Fruit fly (Drosophila melanogaster) whole organism, embryonic: ENCODE results near the gene mRpS31.

ENCODE experiments used
- Antp ChIP-seq: fragments of 200-800 bp; sonication (Bioruptor generic); optimal IDR thresholded peaks from 3 replicates; lab custom pipeline; 2016; ENCODE audit warnings: missing biosample characterization, missing genetic modification characterization
- Asciz ChIP-seq: fragments of 200-800 bp; sonication (Bioruptor generic); optimal IDR thresholded peaks from 2 replicates; lab custom pipeline; 2017; ENCODE audit warnings: missing biosample characterization, mild to moderate bottlenecking, missing genetic modification characterization, missing genetic modification reagents
- Blimp-1 ChIP-seq: fragments of 200-800 bp; sonication (Bioruptor generic); optimal IDR thresholded peaks from 3 replicates; lab custom pipeline; 2018; ENCODE audit warnings: missing biosample characterization, missing genetic modification characterization, mild to moderate bottlenecking, moderate library complexity, missing genetic modification reagents
- CG1024 ChIP-seq: fragments of 200-800 bp; sonication (Bioruptor generic); IDR thresholded peaks from 2 replicates; pipeline ENCODE4 v1.3.6; 2022; ENCODE audit warnings: missing biosample characterization, missing genetic modification characterization
- CG10654 ChIP-seq: fragments of 200-800 bp; sonication (Bioruptor generic); optimal IDR thresholded peaks from 2 replicates; lab custom pipeline; 2016; ENCODE audit warnings: missing biosample characterization, missing genetic modification characterization
- CG11504 ChIP-seq: fragments of 200-800 bp; sonication (Bioruptor generic); optimal IDR thresholded peaks from 3 replicates; lab custom pipeline; 2019; ENCODE audit warnings: missing biosample characterization, mild to moderate bottlenecking, missing genetic modification characterization, moderate library complexity
- CG12744 ChIP-seq: fragments of 200-800 bp; sonication (Bioruptor generic); optimal IDR thresholded peaks from 2 replicates; lab custom pipeline; 2016; ENCODE audit warnings: missing biosample characterization, missing genetic modification characterization
- CG16815 ChIP-seq: fragments of 200-800 bp; sonication (Bioruptor generic); optimal IDR thresholded peaks from 3 replicates; lab custom pipeline; 2017; ENCODE audit warnings: missing biosample characterization, mild to moderate bottlenecking, missing genetic modification characterization
- CG17829 ChIP-seq: fragments of 200-800 bp; optimal IDR thresholded peaks from 2 replicates; lab custom pipeline; 2019; ENCODE audit warnings: missing biosample characterization, mild to moderate bottlenecking, missing genetic modification characterization, moderate library complexity
- CG18599 ChIP-seq: fragments of 200-800 bp; sonication (Bioruptor generic); optimal IDR thresholded peaks from 3 replicates; lab custom pipeline; 2017; ENCODE audit warnings: missing biosample characterization, missing genetic modification characterization, mild to moderate bottlenecking, moderate library complexity, missing genetic modification reagents
- CG2120 ChIP-seq: fragments of 200-800 bp; sonication (Bioruptor generic); optimal IDR thresholded peaks from 3 replicates; lab custom pipeline; 2016; ENCODE audit warnings: missing biosample characterization, missing genetic modification characterization
- CG2202 ChIP-seq: fragments of 200-800 bp; sonication (Bioruptor generic); optimal IDR thresholded peaks from 2 replicates; lab custom pipeline; 2018; ENCODE audit warnings: missing biosample characterization, mild to moderate bottlenecking, missing genetic modification characterization
- CG4707 ChIP-seq: fragments of 200-800 bp; sonication (Bioruptor generic); optimal IDR thresholded peaks from 2 replicates; lab custom pipeline; 2018; ENCODE audit warnings: missing biosample characterization, mild to moderate bottlenecking, missing genetic modification characterization, moderate library complexity
- CG4854 ChIP-seq: fragments of 200-800 bp; sonication (Bioruptor generic); optimal IDR thresholded peaks from 2 replicates; lab custom pipeline; 2016; ENCODE audit warnings: missing biosample characterization, missing genetic modification characterization, inconsistent platforms
- CG7786 ChIP-seq: fragments of 200-800 bp; sonication (Bioruptor generic); optimal IDR thresholded peaks from 2 replicates; lab custom pipeline; 2016; ENCODE audit warnings: missing biosample characterization, missing genetic modification characterization
- CG9932 ChIP-seq: fragments of 200-800 bp; sonication (Bioruptor generic); IDR thresholded peaks from 2 replicates; pipeline ENCODE4 v1.3.6; 2022; ENCODE audit warnings: missing biosample characterization, missing genetic modification characterization
- Chrac-16 ChIP-seq: fragments of 200-800 bp; sonication (Bioruptor generic); optimal IDR thresholded peaks from 3 replicates; lab custom pipeline; 2016; ENCODE audit warnings: missing biosample characterization, missing genetic modification characterization
- Dfd ChIP-seq, 2 experiments: fragments of >200 bp; optimal IDR thresholded peaks; 2 replicates each; lab custom pipeline; 2017; ENCODE audit warnings: missing biosample characterization in 2 of 2, missing genetic modification characterization in 2 of 2
- Dip3 ChIP-seq: fragments of 200-800 bp; sonication (Bioruptor generic); optimal IDR thresholded peaks from 3 replicates; lab custom pipeline; 2016; ENCODE audit warnings: missing biosample characterization, missing genetic modification characterization
- Dref ChIP-seq: fragments of 200-800 bp; sonication (Bioruptor generic); IDR thresholded peaks from 2 replicates; pipeline ENCODE4 v1.3.6; 2022; ENCODE audit warnings: missing biosample characterization, missing genetic modification characterization
- E2f1 ChIP-seq: fragments of 200-800 bp; sonication (Bioruptor generic); IDR thresholded peaks from 2 replicates; pipeline ENCODE4 v1.3.6; 2022; ENCODE audit warnings: missing biosample characterization, missing genetic modification characterization
- Ets65A ChIP-seq: fragments of 200-800 bp; sonication (Bioruptor generic); peaks from one replicate; lab custom pipeline; 2016; ENCODE audit warnings: missing biosample characterization, missing genetic modification characterization
- Hr51 ChIP-seq, 2 experiments: fragments of 200-800 bp; sonication (Bioruptor generic); optimal IDR thresholded peaks; 2 replicates in 1 of 2; 3 replicates in 1 of 2; lab custom pipeline; 2016 to 2018; ENCODE audit warnings: missing biosample characterization in 2 of 2, missing genetic modification characterization in 2 of 2, mild to moderate bottlenecking in 1 of 2, moderate library complexity in 1 of 2
- Med ChIP-seq: fragments of 200-800 bp; sonication (Bioruptor generic); peaks from one replicate; lab custom pipeline; 2016; ENCODE audit warnings: missing biosample characterization, missing genetic modification characterization, mild to moderate bottlenecking, inconsistent platforms, moderate library complexity
- NC2α ChIP-seq: fragments of 200-800 bp; sonication (Bioruptor generic); optimal IDR thresholded peaks from 2 replicates; lab custom pipeline; 2016; ENCODE audit warnings: missing biosample characterization, missing genetic modification characterization
- NK7.1 ChIP-seq: fragments of 200-800 bp; sonication (Bioruptor generic); optimal IDR thresholded peaks from 3 replicates; lab custom pipeline; 2016; ENCODE audit warnings: missing biosample characterization, missing genetic modification characterization
- Sox102F ChIP-seq: fragments of 200-800 bp; sonication (Bioruptor generic); optimal IDR thresholded peaks from 2 replicates; lab custom pipeline; 2018; ENCODE audit warnings: missing biosample characterization, mild to moderate bottlenecking, missing genetic modification characterization, moderate library complexity
- ac ChIP-seq: fragments of 200-800 bp; sonication (Bioruptor generic); optimal IDR thresholded peaks from 3 replicates; lab custom pipeline; 2017; ENCODE audit warnings: missing biosample characterization, mild to moderate bottlenecking, missing genetic modification characterization
- ara ChIP-seq: fragments of 200-800 bp; sonication (Bioruptor generic); IDR thresholded peaks from 2 replicates; pipeline ENCODE4 v1.3.6; 2022; ENCODE audit warnings: missing biosample characterization, missing genetic modification characterization
- crc ChIP-seq: fragments of 200-800 bp; sonication (Bioruptor generic); optimal IDR thresholded peaks from 2 replicates; lab custom pipeline; 2016; ENCODE audit warnings: missing biosample characterization, missing genetic modification characterization
- cwo ChIP-seq: fragments of 200-800 bp; sonication (Bioruptor generic); optimal IDR thresholded peaks from 3 replicates; lab custom pipeline; 2017; ENCODE audit warnings: missing biosample characterization, missing genetic modification characterization, mild to moderate bottlenecking, moderate library complexity, missing genetic modification reagents
- dmrt99B ChIP-seq: fragments of 200-800 bp; sonication (Bioruptor generic); optimal IDR thresholded peaks from 2 replicates; lab custom pipeline; 2018; ENCODE audit warnings: missing biosample characterization, mild to moderate bottlenecking, missing genetic modification characterization, moderate library complexity
- exex ChIP-seq: fragments of 200-800 bp; sonication (Bioruptor generic); optimal IDR thresholded peaks from 4 replicates; lab custom pipeline; 2018; ENCODE audit warnings: missing biosample characterization, mild to moderate bottlenecking, missing genetic modification characterization, moderate library complexity
- gro ChIP-seq: fragments of 200-800 bp; sonication (Bioruptor generic); optimal IDR thresholded peaks from 2 replicates; lab custom pipeline; 2016; ENCODE audit warnings: missing biosample characterization, missing genetic modification characterization
- jing ChIP-seq: fragments of 200-800 bp; sonication (Bioruptor generic); optimal IDR thresholded peaks from 2 replicates; lab custom pipeline; 2018; ENCODE audit warnings: missing biosample characterization, mild to moderate bottlenecking, missing genetic modification characterization
- kni ChIP-seq: fragments of 200-800 bp; sonication (Bioruptor generic); optimal IDR thresholded peaks from 3 replicates; lab custom pipeline; 2017; ENCODE audit warnings: mild to moderate bottlenecking, missing biosample characterization, missing genetic modification reagents, missing genetic modification characterization
- nmo ChIP-seq: fragments of 200-800 bp; sonication (Bioruptor generic); optimal IDR thresholded peaks from 2 replicates; lab custom pipeline; 2018; ENCODE audit warnings: missing biosample characterization, mild to moderate bottlenecking, missing genetic modification characterization, moderate library complexity
- peb ChIP-seq: fragments of 200-800 bp; sonication (Bioruptor generic); IDR thresholded peaks from 2 replicates; pipeline ENCODE4 v1.3.6; 2022; ENCODE audit warnings: missing biosample characterization, missing genetic modification characterization
- pros ChIP-seq: fragments of 200-800 bp; sonication (Bioruptor generic); optimal IDR thresholded peaks from 3 replicates; lab custom pipeline; 2019; ENCODE audit warnings: missing biosample characterization, mild to moderate bottlenecking, missing genetic modification characterization, moderate library complexity
- sens-2 ChIP-seq: fragments of 200-800 bp; sonication (Bioruptor generic); IDR thresholded peaks from 2 replicates; pipeline ENCODE4 v1.3.6; 2022; ENCODE audit warnings: missing biosample characterization, missing genetic modification characterization
- slp2 ChIP-seq: fragments of 200-800 bp; sonication (Bioruptor generic); optimal IDR thresholded peaks from 2 replicates; lab custom pipeline; 2016; ENCODE audit warnings: missing biosample characterization, missing genetic modification characterization
- sob ChIP-seq: fragments of 200-800 bp; sonication (Bioruptor generic); IDR thresholded peaks from 2 replicates; pipeline ENCODE4 v1.3.6; 2022; ENCODE audit warnings: missing biosample characterization, missing genetic modification characterization
- tio ChIP-seq: fragments of 200-800 bp; sonication (Bioruptor generic); optimal IDR thresholded peaks from 2 replicates; lab custom pipeline; 2017; ENCODE audit warnings: missing biosample characterization, missing genetic modification characterization, inconsistent platforms
- tll ChIP-seq, 2 experiments: fragments of 200-800 bp in 1 of 2; fragments of >200 bp in 1 of 2; sonication (Bioruptor generic) in 1 of 2; optimal IDR thresholded peaks; 2 replicates each; lab custom pipeline; 2017 to 2019; ENCODE audit warnings: missing biosample characterization in 2 of 2, missing genetic modification characterization in 2 of 2, mild to moderate bottlenecking in 1 of 2, moderate library complexity in 1 of 2
- toy ChIP-seq: fragments of 200-800 bp; sonication (Bioruptor generic); IDR thresholded peaks from 2 replicates; pipeline ENCODE4 v1.3.6; 2022; ENCODE audit warnings: missing biosample characterization, missing genetic modification characterization
- ttk ChIP-seq: fragments of 200-800 bp; sonication (Bioruptor generic); IDR thresholded peaks from 2 replicates; pipeline ENCODE4 v2.1.2; 2022; ENCODE audit warnings: missing biosample characterization, missing genetic modification characterization
- twi ChIP-seq: fragments of 200-800 bp; optimal IDR thresholded peaks from 2 replicates; lab custom pipeline; 2019; ENCODE audit warnings: missing biosample characterization, mild to moderate bottlenecking, missing genetic modification characterization, moderate library complexity
- wek ChIP-seq: fragments of 200-800 bp; sonication (Bioruptor generic); optimal IDR thresholded peaks from 3 replicates; lab custom pipeline; 2018; ENCODE audit warnings: missing biosample characterization, mild to moderate bottlenecking, missing genetic modification characterization, moderate library complexity
- yki ChIP-seq: fragments of >200 bp; optimal IDR thresholded peaks from 3 replicates; lab custom pipeline; 2018
- zf30C ChIP-seq: fragments of 200-800 bp; sonication (Bioruptor generic); optimal IDR thresholded peaks from 3 replicates; lab custom pipeline; 2018; ENCODE audit warnings: missing biosample characterization, mild to moderate bottlenecking, missing genetic modification characterization

The mRpS31 gene

DNA sequence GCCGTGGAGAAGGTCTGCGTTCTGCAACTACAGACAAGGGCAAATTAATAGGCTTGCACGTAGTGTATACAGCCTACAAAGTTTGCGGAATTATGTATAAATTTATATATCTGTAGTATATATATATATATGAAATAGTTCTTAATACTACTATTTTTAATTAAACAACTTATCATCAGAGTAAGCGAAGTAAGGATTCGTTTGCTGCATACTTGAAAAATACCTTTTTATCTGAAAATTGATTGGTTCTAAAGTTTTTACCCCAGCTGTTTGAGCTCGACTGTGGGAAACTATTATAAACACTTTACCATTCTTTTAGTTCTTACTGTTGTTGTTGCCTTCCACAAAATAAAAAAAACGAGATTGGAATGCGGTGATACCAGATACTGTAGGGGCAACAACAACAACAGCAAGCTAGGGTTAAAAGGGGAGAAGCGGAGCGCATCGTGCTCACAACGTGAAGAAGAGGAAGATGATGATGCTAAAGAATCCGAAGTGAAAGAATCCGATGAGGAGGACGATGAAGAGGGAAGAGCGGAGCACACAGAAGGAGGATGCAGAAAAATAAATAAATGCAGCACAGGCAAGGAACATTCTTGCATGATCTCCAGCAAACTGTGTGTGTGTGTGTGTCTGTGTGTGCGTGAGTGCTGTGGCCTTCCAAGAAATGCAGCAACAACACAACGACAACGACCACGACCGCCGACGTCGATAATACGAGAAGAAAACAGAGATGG, 38.2 kb downstream of the mRpS31 start (continued):
- TF ChIP-seq cwo (GFP tag; lab: Kevin White, UChicago) (no peak), nmo (GFP tag; lab: Kevin White, UChicago) (peak; percentile 61), Ets65A (GFP tag; lab: Kevin White, UChicago) (no peak), CG11504 (tag; lab: Kevin White, UChicago) (peak; percentile 71), tio (GFP tag; lab: Kevin White, UChicago) (no peak), Med (GFP tag; lab: Kevin White, UChicago) (peak; percentile 54), CG2202 (peak; percentile 36), sens-2 (GFP tag; lab: Robert Waterston, UW) (no peak), ac (GFP tag; lab: Kevin White, UChicago) (peak; percentile 15), Blimp-1 (GFP tag; lab: Kevin White, UChicago) (peak; percentile 70), Dip3 (no peak), CG18599 (GFP tag; lab: Kevin White, UChicago) (peak; percentile 3), Antp (GFP tag; lab: Kevin White, UChicago) (no peak), Asciz (GFP tag; lab: Kevin White, UChicago) (peak; percentile 24), CG16815 (GFP tag; lab: Kevin White, UChicago) (peak; percentile 24), CG9932 (no peak), Dref (no peak), gro (GFP tag; lab: Kevin White, UChicago) (no peak), jing (no peak), CG2120 (no peak), CG7786 (no peak), NC2α (GFP tag; lab: Kevin White, UChicago) (no peak), kni (GFP tag; lab: Kevin White, UChicago) (no peak), Sox102F (GFP tag; lab: Kevin White, UChicago) (peak; percentile 49), wek (GFP tag; lab: Kevin White, UChicago) (no peak), CG12744 (GFP tag; lab: Kevin White, UChicago) (no peak), CG17829 (tag; lab: Kevin White, UChicago) (peak; percentile 68), Dfd (GFP tag; optimal IDR thresholded peaks at IDR 0.05; lab: Kevin White, UChicago) (no peak), CG1024 (no peak), zf30C (GFP tag; lab: Kevin White, UChicago) (no peak), NK7.1 (GFP tag; lab: Kevin White, UChicago) (no peak), CG10654 (GFP tag; lab: Kevin White, UChicago) (peak; percentile 13), Hr51 (GFP tag; optimal IDR thresholded peaks at IDR 0.05; lab: Kevin White, UChicago) (peak in 1 of 2 experiments; percentile 51), tll (GFP tag; optimal IDR thresholded peaks at IDR 0.05; lab: Kevin White, UChicago) (no peak), pros (GFP tag; lab: Kevin White, UChicago) (no peak), yki (lab: Kevin White, UChicago) (no peak), toy (GFP tag; lab: Robert Waterston, UW) (no peak), CG4854 (GFP tag; lab: Kevin White, UChicago) (no peak), peb (GFP tag; lab: Robert Waterston, UW) (no peak), ara (GFP tag; lab: Robert Waterston, UW) (peak; percentile 54; the same call in 1 of the 2 replicates), ttk (GFP tag; lab: Robert Waterston, UW) (no peak), CG4707 (GFP tag; lab: Kevin White, UChicago) (no peak), dmrt99B (tag; lab: Kevin White, UChicago) (peak; percentile 61), Chrac-16 (no peak), slp2 (no peak), sob (GFP tag; lab: Robert Waterston, UW) (no peak), crc (GFP tag; lab: Kevin White, UChicago) (no peak), E2f1 (GFP tag; lab: Robert Waterston, UW) (peak; percentile 44; the same call in 1 of the 2 replicates), exex (no peak), twi (tag; lab: Kevin White, UChicago) (peak; percentile 43)
